Worm (Caenorhabditis elegans): ENCODE data around the gene C07H4.1.

The C07H4.1 gene

DNA sequence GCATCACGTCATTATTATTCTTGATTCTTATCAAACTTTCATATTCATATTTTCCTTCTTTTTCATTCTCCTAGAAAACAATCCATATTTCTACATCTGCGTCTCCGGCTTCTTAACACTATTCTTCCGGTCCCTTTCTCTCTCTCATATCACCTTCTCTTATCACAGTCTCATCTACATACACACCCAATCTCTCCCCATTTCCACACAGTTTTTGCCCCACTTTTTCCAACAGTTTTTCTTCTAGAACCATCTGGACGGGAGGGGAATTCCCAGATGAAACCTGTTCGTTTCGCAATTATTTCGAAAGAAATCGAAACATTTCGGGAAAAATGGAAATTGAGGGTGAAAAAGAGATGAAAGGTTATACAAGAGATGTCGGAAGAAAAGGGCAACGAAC is 34.6 kb upstream of the C07H4.1 start:
- TF ChIP-seq nhr-20 (tag; optimal IDR thresholded peaks at IDR 0.05) (peak; percentile 39), pax-3 (tag; optimal IDR thresholded peaks at IDR 0.05) (no peak), skn-1 (tag; optimal IDR thresholded peaks at IDR 0.05) (peak; percentile 80), sptf-1 (tag; optimal IDR thresholded peaks at IDR 0.05) (no peak), fkh-10 (GFP tag; optimal IDR thresholded peaks at IDR 0.05) (no peak), elt-2 (tag; optimal IDR thresholded peaks at IDR 0.05) (peak; percentile 79), nhr-85 (tag) (peak; percentile 75), lin-35 (GFP tag; optimal IDR thresholded peaks at IDR 0.05) (peak in 1 of 2 experiments; percentile 57), nhr-77 (tag; optimal IDR thresholded peaks at IDR 0.05) (peak; percentile 27), grh-1 (GFP tag; IDR thresholded peaks at IDR 0.05) (peak; percentile 50), mep-1 (tag; optimal IDR thresholded peaks at IDR 0.05) (peak; percentile 68), C16A3.4 (tag; optimal IDR thresholded peaks at IDR 0.05) (peak; percentile 5), snu-23 (GFP tag; optimal IDR thresholded peaks at IDR 0.05) (peak; percentile 19), elt-3 (tag; optimal IDR thresholded peaks at IDR 0.05) (peak in 4 of 6 experiments; percentile 15 to 93 (median 91)), nhr-90 (tag; optimal IDR thresholded peaks at IDR 0.05; ENCODE audit: poor library complexity) (peak; percentile 7), blmp-1 (tag; optimal IDR thresholded peaks at IDR 0.05) (peak; percentile 98), efl-1 (optimal IDR thresholded peaks at IDR 0.05) (peak in 1 of 2 experiments; percentile 25), efl-1 (GFP tag; optimal IDR thresholded peaks at IDR 0.05 in 1 of 2) (peak in 1 of 2 experiments; percentile 0), nhr-71 (tag; optimal IDR thresholded peaks at IDR 0.05) (peak; percentile 32), lin-14 (GFP tag; optimal IDR thresholded peaks at IDR 0.05) (peak; percentile 48), mdl-1 (tag; optimal IDR thresholded peaks at IDR 0.05) (peak in 1 of 2 experiments; percentile 2), lsy-2 (tag; optimal IDR thresholded peaks at IDR 0.05) (peak in 1 of 2 experiments; percentile 36), ceh-82 (tag; optimal IDR thresholded peaks at IDR 0.05) (peak in 1 of 3 experiments; percentile 22), nhr-19 (GFP tag; conservative IDR thresholded peaks at IDR 0.05) (no peak), C04F5.9 (tag; optimal IDR thresholded peaks at IDR 0.05) (no peak)

DNA sequence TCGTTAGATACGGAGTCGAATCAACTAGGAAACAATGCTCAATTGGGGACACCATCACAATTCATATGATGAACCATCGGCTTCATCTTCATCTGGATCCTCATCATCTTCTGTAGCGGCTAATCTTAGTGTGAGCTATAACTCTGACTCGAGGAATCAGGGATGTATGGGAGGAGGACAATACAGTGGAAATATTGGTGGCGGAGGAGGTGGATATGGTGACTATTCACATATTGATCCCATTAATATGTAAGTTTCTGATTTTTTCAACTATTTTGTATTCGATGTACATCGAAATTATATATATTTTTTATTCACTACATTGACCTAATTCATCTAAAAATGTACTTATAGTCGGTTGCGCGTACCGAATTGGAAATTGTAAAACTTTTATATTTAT is 33.9 kb upstream of the C07H4.1 start:
- TF ChIP-seq efl-1 (optimal IDR thresholded peaks at IDR 0.05) (no peak), efl-1 (GFP tag; optimal IDR thresholded peaks at IDR 0.05 in 1 of 2) (peak in 1 of 2 experiments; percentile 20), ceh-63 (GFP tag; optimal IDR thresholded peaks at IDR 0.05) (no peak)

DNA sequence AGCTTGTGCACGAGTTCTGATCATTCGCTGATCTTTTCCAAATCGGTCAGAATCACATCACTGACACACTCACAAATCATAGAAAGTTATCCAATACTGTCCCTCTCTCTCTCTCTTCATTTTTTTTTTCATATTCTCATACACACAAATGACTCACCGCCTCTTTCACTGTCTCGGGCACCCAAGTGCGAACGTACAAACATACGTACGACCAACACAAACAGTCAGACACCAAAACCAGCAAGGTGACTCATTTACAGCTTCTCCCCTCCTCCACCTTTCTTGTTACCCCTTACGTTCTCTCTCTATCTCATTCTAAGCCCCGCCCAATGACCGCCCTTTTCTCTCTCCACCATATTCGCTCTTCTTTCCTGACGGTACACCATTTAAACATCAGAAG is 33.5 kb upstream of the C07H4.1 start:
- TF ChIP-seq nhr-84 (tag; optimal IDR thresholded peaks at IDR 0.05) (no peak), lsy-2 (tag; optimal IDR thresholded peaks at IDR 0.05) (no peak), C04F5.9 (tag; optimal IDR thresholded peaks at IDR 0.05) (no peak), ceh-88 (GFP tag; IDR thresholded peaks at IDR 0.05) (no peak), sup-37 (GFP tag; optimal IDR thresholded peaks at IDR 0.05) (no peak), unc-86 (tag; optimal IDR thresholded peaks at IDR 0.05) (no peak), ces-1 (GFP tag; optimal IDR thresholded peaks at IDR 0.05) (no peak), pag-3 (tag; optimal IDR thresholded peaks at IDR 0.05; ENCODE audit: borderline replicate concordance, insufficient read depth) (no peak), unc-62 (GFP tag; optimal IDR thresholded peaks at IDR 0.05) (no peak), unc-130 (tag; optimal IDR thresholded peaks at IDR 0.05) (no peak), ceh-8 (GFP tag; optimal IDR thresholded peaks at IDR 0.05) (no peak), ceh-82 (tag; optimal IDR thresholded peaks at IDR 0.05) (no peak), zip-4 (GFP tag; optimal IDR thresholded peaks at IDR 0.05) (no peak), nhr-90 (tag; optimal IDR thresholded peaks at IDR 0.05; ENCODE audit: poor library complexity) (no peak), unc-30 (tag; optimal IDR thresholded peaks at IDR 0.05) (no peak), blmp-1 (tag; optimal IDR thresholded peaks at IDR 0.05) (no peak), Y116A8C.19 (tag; optimal IDR thresholded peaks at IDR 0.05; ENCODE audit: borderline replicate concordance) (no peak), snpc-4 (tag; optimal IDR thresholded peaks at IDR 0.05) (no peak), tlp-1 (tag; optimal IDR thresholded peaks at IDR 0.05) (no peak), lin-13 (GFP tag; optimal IDR thresholded peaks at IDR 0.05) (no peak)
